Worm (Caenorhabditis elegans) whole organism, L2 larva: Measurements from ENCODE around the gene wago-5.

ENCODE experiments used
- C34F6.9 ChIP-seq: fragments of 150-350 bp; optimal IDR thresholded peaks from 2 replicates; lab custom pipeline; 2014; ENCODE audit warnings: missing biosample characterization, missing genetic modification characterization
- F13H6.1 ChIP-seq: sonication (generic microtip); optimal IDR thresholded peaks from 2 replicates; lab custom pipeline; 2016; ENCODE audit warnings: missing genetic modification characterization, missing compliant biosample characterization
- R02D3.7 ChIP-seq: fragments of 150-350 bp; optimal IDR thresholded peaks from 2 replicates; lab custom pipeline; 2014; ENCODE audit warnings: missing biosample characterization, missing genetic modification characterization
- Y55F3AM.14 ChIP-seq: fragments of 200-800 bp; sonication (Bioruptor generic); optimal IDR thresholded peaks from 2 replicates; lab custom pipeline; 2018; ENCODE audit warnings: mild to moderate bottlenecking, missing genetic modification characterization, missing compliant biosample characterization
- ZK546.5 ChIP-seq: sonication (generic microtip); optimal IDR thresholded peaks from 2 replicates; lab custom pipeline; 2017; ENCODE audit warnings: missing biosample characterization, missing genetic modification characterization
- alr-1 ChIP-seq: fragments of 150-350 bp; optimal IDR thresholded peaks from 2 replicates; lab custom pipeline; 2014; ENCODE audit warnings: missing biosample characterization, missing genetic modification characterization
- aly-2 ChIP-seq: fragments of 150-350 bp; optimal IDR thresholded peaks from 2 replicates; lab custom pipeline; 2014; ENCODE audit warnings: missing biosample characterization, missing genetic modification characterization
- ama-1 ChIP-seq: fragments of 150-350 bp; optimal IDR thresholded peaks from 2 replicates; lab custom pipeline; 2018; ENCODE audit warnings: inconsistent platforms
- blmp-1 ChIP-seq: sonication (generic microtip); optimal IDR thresholded peaks from 2 replicates; lab custom pipeline; 2017; ENCODE audit warnings: missing genetic modification characterization, mild to moderate bottlenecking, missing compliant biosample characterization, antibody characterized with exemption, moderate library complexity; ENCODE audit not compliant: insufficient read depth
- ceh-16 ChIP-seq: fragments of 150-350 bp; optimal IDR thresholded peaks from 2 replicates; lab custom pipeline; 2014; ENCODE audit warnings: missing biosample characterization, missing genetic modification characterization
- ceh-82 ChIP-seq: fragments of 150-350 bp; optimal IDR thresholded peaks from 2 replicates; lab custom pipeline; 2014; ENCODE audit warnings: missing biosample characterization, missing genetic modification characterization
- crh-2 ChIP-seq: sonication (generic microtip); optimal IDR thresholded peaks from 2 replicates; lab custom pipeline; 2017; ENCODE audit warnings: missing biosample characterization, missing genetic modification characterization
- dmd-4 ChIP-seq: sonication (generic microtip); optimal IDR thresholded peaks from 2 replicates; lab custom pipeline; 2017; ENCODE audit warnings: missing biosample characterization, missing genetic modification characterization
- egl-27 ChIP-seq: sonication (generic microtip); optimal IDR thresholded peaks from 3 replicates; lab custom pipeline; 2017; ENCODE audit warnings: missing biosample characterization, missing genetic modification reagents, missing genetic modification characterization
- elt-1 ChIP-seq: fragments of 150-350 bp; optimal IDR thresholded peaks from 2 replicates; lab custom pipeline; 2014; ENCODE audit warnings: missing biosample characterization, missing genetic modification characterization
- elt-3 ChIP-seq: sonication (generic microtip); optimal IDR thresholded peaks from 2 replicates; lab custom pipeline; 2017; ENCODE audit warnings: missing biosample characterization, missing genetic modification characterization
- fos-1 ChIP-seq: fragments of 150-350 bp; optimal IDR thresholded peaks from 2 replicates; lab custom pipeline; 2014; ENCODE audit warnings: missing biosample characterization, missing genetic modification characterization
- gmeb-1 ChIP-seq: fragments of 150-350 bp; optimal IDR thresholded peaks from 2 replicates; lab custom pipeline; 2014; ENCODE audit warnings: missing biosample characterization, missing genetic modification characterization
- lin-11 ChIP-seq: fragments of 150-350 bp; sonication (generic microtip); optimal IDR thresholded peaks from 2 replicates; lab custom pipeline; 2014; ENCODE audit warnings: missing biosample characterization, missing genetic modification characterization, inconsistent platforms, mixed read lengths
- lin-13 ChIP-seq: fragments of 150-350 bp; optimal IDR thresholded peaks from 2 replicates; lab custom pipeline; 2014; ENCODE audit warnings: missing biosample characterization, missing genetic modification reagents, missing genetic modification characterization
- lin-39 ChIP-seq: fragments of 150-350 bp; optimal IDR thresholded peaks from 2 replicates; lab custom pipeline; 2014; ENCODE audit warnings: missing biosample characterization, missing genetic modification reagents, missing genetic modification characterization
- lsy-2 ChIP-seq, 2 experiments: fragments of 150-350 bp in 1 of 2; sonication (generic microtip) in 1 of 2; optimal IDR thresholded peaks; 2 replicates each; lab custom pipeline; 2014 to 2017; ENCODE audit warnings: missing biosample characterization in 2 of 2, missing genetic modification characterization in 2 of 2
- mab-5 ChIP-seq: fragments of 150-350 bp; optimal IDR thresholded peaks from 2 replicates; lab custom pipeline; 2014; ENCODE audit warnings: missing biosample characterization, missing genetic modification characterization
- mbf-1 ChIP-seq: sonication (generic microtip); optimal IDR thresholded peaks from 2 replicates; lab custom pipeline; 2017; ENCODE audit warnings: missing biosample characterization, missing genetic modification characterization
- mdl-1 ChIP-seq, 2 experiments: fragments of 150-350 bp in 1 of 2; sonication (generic microtip) in 1 of 2; optimal IDR thresholded peaks; 2 replicates each; lab custom pipeline; 2017; ENCODE audit warnings: missing biosample characterization in 2 of 2, missing genetic modification characterization in 2 of 2
- nhr-10 ChIP-seq: sonication (generic microtip); optimal IDR thresholded peaks from 2 replicates; lab custom pipeline; 2017; ENCODE audit warnings: missing biosample characterization, missing genetic modification characterization
- nhr-11 ChIP-seq: fragments of 150-350 bp; optimal IDR thresholded peaks from 2 replicates; lab custom pipeline; 2014; ENCODE audit warnings: missing biosample characterization, missing genetic modification characterization
- nhr-12 ChIP-seq: fragments of 150-350 bp; optimal IDR thresholded peaks from 2 replicates; lab custom pipeline; 2014; ENCODE audit warnings: missing biosample characterization, missing genetic modification characterization
- nhr-129 ChIP-seq: fragments of 150-350 bp; optimal IDR thresholded peaks from 2 replicates; lab custom pipeline; 2014; ENCODE audit warnings: missing biosample characterization, missing genetic modification characterization
- nhr-21 ChIP-seq: fragments of 150-350 bp; optimal IDR thresholded peaks from 2 replicates; lab custom pipeline; 2014; ENCODE audit warnings: missing biosample characterization, missing genetic modification characterization
- nhr-23 ChIP-seq: fragments of 150-350 bp; optimal IDR thresholded peaks from 2 replicates; lab custom pipeline; 2014; ENCODE audit warnings: missing biosample characterization, missing genetic modification reagents, missing genetic modification characterization
- nhr-237 ChIP-seq: fragments of 150-350 bp; optimal IDR thresholded peaks from 2 replicates; lab custom pipeline; 2014; ENCODE audit warnings: missing biosample characterization, missing genetic modification characterization
- nhr-25 ChIP-seq: fragments of 150-350 bp; sonication (generic microtip); optimal IDR thresholded peaks from 3 replicates; lab custom pipeline; 2014; ENCODE audit warnings: missing biosample characterization, missing genetic modification characterization
- nhr-6 ChIP-seq: fragments of 150-350 bp; optimal IDR thresholded peaks from 2 replicates; lab custom pipeline; 2014; ENCODE audit warnings: missing biosample characterization, missing genetic modification characterization
- nhr-77 ChIP-seq: fragments of 150-350 bp; optimal IDR thresholded peaks from 2 replicates; lab custom pipeline; 2014; ENCODE audit warnings: missing biosample characterization, missing genetic modification characterization
- peb-1 ChIP-seq: fragments of 150-350 bp; optimal IDR thresholded peaks from 2 replicates; lab custom pipeline; 2014; ENCODE audit warnings: missing biosample characterization, missing genetic modification characterization
- sem-4 ChIP-seq: fragments of 150-350 bp; optimal IDR thresholded peaks from 2 replicates; lab custom pipeline; 2014; ENCODE audit warnings: missing biosample characterization, missing genetic modification reagents, missing genetic modification characterization
- skn-1 ChIP-seq: sonication (generic microtip); optimal IDR thresholded peaks from 2 replicates; lab custom pipeline; 2017; ENCODE audit warnings: missing biosample characterization, missing genetic modification characterization
- sma-3 ChIP-seq: sonication (generic microtip); optimal IDR thresholded peaks from 2 replicates; lab custom pipeline; 2016; ENCODE audit warnings: missing genetic modification reagents, missing genetic modification characterization, missing compliant biosample characterization
- sma-9 ChIP-seq, 2 experiments: fragments of 150-350 bp in 1 of 2; sonication (generic microtip) in 1 of 2; optimal IDR thresholded peaks; 2 replicates each; lab custom pipeline; 2014 to 2016; ENCODE audit warnings: missing genetic modification characterization in 2 of 2, mild to moderate bottlenecking in 1 of 2, missing biosample characterization in 1 of 2, missing compliant biosample characterization in 1 of 2, missing genetic modification reagents in 1 of 2, moderate library complexity in 1 of 2
- snpc-4 ChIP-seq: fragments of 150-350 bp; optimal IDR thresholded peaks from 2 replicates; lab custom pipeline; 2014; ENCODE audit warnings: missing biosample characterization, missing genetic modification characterization
- unc-39 ChIP-seq: fragments of 150-350 bp; optimal IDR thresholded peaks from 2 replicates; lab custom pipeline; 2014; ENCODE audit warnings: missing biosample characterization, missing genetic modification characterization
- unc-55 ChIP-seq: fragments of 150-350 bp; sonication (generic microtip); optimal IDR thresholded peaks from 3 replicates; lab custom pipeline; 2014; ENCODE audit warnings: missing biosample characterization, missing genetic modification reagents, missing genetic modification characterization
- unc-62 ChIP-seq: fragments of 150-350 bp; optimal IDR thresholded peaks from 2 replicates; lab custom pipeline; 2014; ENCODE audit warnings: missing biosample characterization, missing genetic modification reagents, missing genetic modification characterization
- zag-1 ChIP-seq: fragments of 150-350 bp; optimal IDR thresholded peaks from 2 replicates; lab custom pipeline; 2014; ENCODE audit warnings: missing biosample characterization, missing genetic modification characterization
- ztf-1 ChIP-seq: fragments of 200-800 bp; sonication (Bioruptor generic); conservative IDR thresholded peaks from 2 replicates; pipeline ENCODE4 v1.3.6; 2022; ENCODE audit warnings: missing genetic modification characterization, missing compliant biosample characterization
- ztf-11 ChIP-seq: sonication (generic microtip); optimal IDR thresholded peaks from 2 replicates; lab custom pipeline; 2017; ENCODE audit warnings: missing biosample characterization, missing genetic modification characterization
- ztf-4 ChIP-seq: fragments of 150-350 bp; optimal IDR thresholded peaks from 2 replicates; lab custom pipeline; 2014; ENCODE audit warnings: missing biosample characterization, missing genetic modification characterization

wago-5 gene

ce11 chrII:5781935-5782921 is 33.1 kb downstream of the wago-5 start, which contains the start of gene K05F1.6 (continued):
- TF ChIP-seq unc-55 (GFP tag; lab: Kevin White, UChicago) = peak; percentile 10
- no peak for TF ChIP-seq skn-1 (tag; lab: Kevin White, UChicago)
- peak; percentile 63 for TF ChIP-seq crh-2 (tag; lab: Kevin White, UChicago)
- TF ChIP-seq ztf-4 (tag; lab: Kevin White, UChicago) = no peak
- TF ChIP-seq sem-4 (tag; lab: Kevin White, UChicago) = peak; percentile 26
- TF ChIP-seq lsy-2 (tag; optimal IDR thresholded peaks at IDR 0.05; lab: Kevin White, UChicago) = peak; percentile 28 to 50
- no peak for TF ChIP-seq dmd-4 (tag; lab: Kevin White, UChicago)
- no peak for TF ChIP-seq alr-1 (tag; lab: Kevin White, UChicago)
- no peak for TF ChIP-seq snpc-4 (tag; lab: Kevin White, UChicago)
- peak; percentile 48 for TF ChIP-seq lin-11 (tag; lab: Kevin White, UChicago)
- TF ChIP-seq lin-39 (tag; lab: Kevin White, UChicago) = no peak
- TF ChIP-seq ceh-82 (tag; lab: Kevin White, UChicago) = no peak
- TF ChIP-seq nhr-23 (tag; lab: Kevin White, UChicago) = no peak

ce11 chrII:5779866-5780265 is 35.4 kb downstream of the wago-5 start:
- TF ChIP-seq ztf-11 (tag; lab: Kevin White, UChicago) = no peak
- no peak for TF ChIP-seq mdl-1 (tag; optimal IDR thresholded peaks at IDR 0.05; lab: Kevin White, UChicago)
- TF ChIP-seq unc-55 (GFP tag; lab: Kevin White, UChicago) = peak; percentile 60
- peak; percentile 48 for TF ChIP-seq F13H6.1 (tag; lab: Kevin White, UChicago)
- no peak for TF ChIP-seq unc-39 (tag; lab: Kevin White, UChicago)
- no peak for TF ChIP-seq lin-39 (tag; lab: Kevin White, UChicago)
- no peak for TF ChIP-seq nhr-12 (tag; lab: Kevin White, UChicago)
- TF ChIP-seq R02D3.7 = no peak
- no peak for TF ChIP-seq snpc-4 (tag; lab: Kevin White, UChicago)
- peak; percentile 56 for TF ChIP-seq nhr-129 (tag; lab: Kevin White, UChicago)
- TF ChIP-seq nhr-21 (tag; lab: Kevin White, UChicago) = no peak
- no peak for TF ChIP-seq alr-1 (tag; lab: Kevin White, UChicago)
- no peak for TF ChIP-seq nhr-11 (tag; lab: Kevin White, UChicago)
- TF ChIP-seq mbf-1 (tag; lab: Kevin White, UChicago) = no peak
- no peak for TF ChIP-seq blmp-1 (tag; lab: Kevin White, UChicago)
- TF ChIP-seq sma-3 (GFP tag; lab: Kevin White, UChicago) = no peak
- no peak for TF ChIP-seq dmd-4 (tag; lab: Kevin White, UChicago)
- TF ChIP-seq lin-13 (GFP tag; lab: Kevin White, UChicago) = no peak
- no peak for TF ChIP-seq elt-3
- peak; percentile 31 for TF ChIP-seq sma-9 (GFP tag; optimal IDR thresholded peaks at IDR 0.05; lab: Kevin White, UChicago)
- TF ChIP-seq sma-9 (tag; optimal IDR thresholded peaks at IDR 0.05; lab: Kevin White, UChicago) = no peak
- TF ChIP-seq lsy-2 (tag; optimal IDR thresholded peaks at IDR 0.05; lab: Kevin White, UChicago) = peak in 1 of 2 experiments; percentile 50
- peak; percentile 74 for TF ChIP-seq zag-1 (tag; lab: Kevin White, UChicago)
- TF ChIP-seq ztf-1 (GFP tag; lab: Robert Waterston, UW) = no peak
- peak; percentile 57 for TF ChIP-seq C34F6.9
- TF ChIP-seq crh-2 (tag; lab: Kevin White, UChicago) = no peak
- TF ChIP-seq ceh-16 = no peak
- TF ChIP-seq nhr-237 (tag; lab: Kevin White, UChicago) = no peak
- peak; percentile 1 for TF ChIP-seq fos-1 (tag; lab: Kevin White, UChicago)
- no peak for TF ChIP-seq nhr-23 (tag; lab: Kevin White, UChicago)
- no peak for TF ChIP-seq nhr-6
- no peak for TF ChIP-seq nhr-77
- no peak for TF ChIP-seq ZK546.5 (tag; lab: Kevin White, UChicago)
- TF ChIP-seq egl-27 (tag; lab: Kevin White, UChicago) = no peak
- no peak for TF ChIP-seq Y55F3AM.14
- TF ChIP-seq mab-5 (tag; lab: Kevin White, UChicago) = no peak
- no peak for TF ChIP-seq skn-1 (tag; lab: Kevin White, UChicago)
- TF ChIP-seq nhr-25 = no peak
- no peak for TF ChIP-seq ama-1
- no peak for TF ChIP-seq peb-1 (tag; lab: Kevin White, UChicago)
- no peak for TF ChIP-seq elt-1
- TF ChIP-seq ceh-82 (tag; lab: Kevin White, UChicago) = no peak
- no peak for TF ChIP-seq lin-11 (tag; lab: Kevin White, UChicago)
- TF ChIP-seq ztf-4 (tag; lab: Kevin White, UChicago) = no peak
- no peak for TF ChIP-seq nhr-10
- TF ChIP-seq unc-62 = no peak
- TF ChIP-seq aly-2 (tag; lab: Kevin White, UChicago) = no peak
- TF ChIP-seq sem-4 (tag; lab: Kevin White, UChicago) = no peak
- TF ChIP-seq gmeb-1 (tag; lab: Kevin White, UChicago) = no peak
